Worm (Caenorhabditis elegans): ENCODE data around the gene txt-1.

Gene txt-1

ce11 chrII:101176-101575 lies 4.8 kb upstream of the txt-1 start (continued):
- no peak for TF ChIP-seq attf-5 (GFP tag; optimal IDR thresholded peaks at IDR 0.05)
- no peak for TF ChIP-seq F39B2.1 (GFP tag; IDR thresholded peaks at IDR 0.05)
- 0 out of 2 replicates have a peak, but pooled peaks have one; percentile 29 for TF ChIP-seq ceh-91 (GFP tag; IDR thresholded peaks at IDR 0.05)
- TF ChIP-seq Y79H2A.3 (GFP tag; conservative IDR thresholded peaks at IDR 0.05), result no peak
- no peak for TF ChIP-seq attf-6 (GFP tag; IDR thresholded peaks at IDR 0.05)
- 0 out of 2 replicates have a peak, but pooled peaks have one; percentile 4 for TF ChIP-seq madf-3 (GFP tag; IDR thresholded peaks at IDR 0.05)
- no peak for TF ChIP-seq mxl-1 (tag; optimal IDR thresholded peaks at IDR 0.05)
- TF ChIP-seq ceh-40 (GFP tag; IDR thresholded peaks at IDR 0.05), result no peak
- peak; percentile 30 for TF ChIP-seq hrde-1 (tag; optimal IDR thresholded peaks at IDR 0.05; ENCODE audit: borderline replicate concordance)
- no peak for TF ChIP-seq efl-1 (GFP tag; optimal IDR thresholded peaks at IDR 0.05)

ce11 chrII:104234-104633 lies 1.8 kb upstream of the txt-1 start, which contains the start of gene col-68:
Gene col-68, plus strand, starts transcription at chrII:104534.
- TF ChIP-seq attf-6 (GFP tag; IDR thresholded peaks at IDR 0.05) (no peak), C17E4.6 (GFP tag; IDR thresholded peaks at IDR 0.05) (no peak)

ce11 chrII:105327-105882 lies 584 bp upstream of the txt-1 start:
- no peak for TF ChIP-seq hrde-1 (tag; optimal IDR thresholded peaks at IDR 0.05; ENCODE audit: borderline replicate concordance)
- TF ChIP-seq egrh-3 (GFP tag; IDR thresholded peaks at IDR 0.05), result peak; percentile 62; the same call in 1 of the 2 replicates
- 0 out of 2 replicates have a peak, but pooled peaks have one; percentile 5 for TF ChIP-seq dox-1 (GFP tag; IDR thresholded peaks at IDR 0.05)
- TF ChIP-seq ztf-3 (GFP tag; optimal IDR thresholded peaks at IDR 0.05), result no peak
- TF ChIP-seq zfh-2 (GFP tag; conservative IDR thresholded peaks at IDR 0.05), result peak; percentile 71
- TF ChIP-seq K11D2.4 (GFP tag; IDR thresholded peaks at IDR 0.05), result no peak
- TF ChIP-seq hsf-1 (GFP tag; IDR thresholded peaks at IDR 0.05), result no peak
- TF ChIP-seq gei-17 (GFP tag; optimal IDR thresholded peaks at IDR 0.05), result no peak
- TF ChIP-seq F57C9.4 (tag; optimal IDR thresholded peaks at IDR 0.05), result no peak
- TF ChIP-seq rec-8 (tag; optimal IDR thresholded peaks at IDR 0.05), result peak in 1 of 2 experiments; percentile 6
- TF ChIP-seq B0019.2 (GFP tag; conservative IDR thresholded peaks at IDR 0.05), result no peak
- TF ChIP-seq nhr-179 (tag; optimal IDR thresholded peaks at IDR 0.05), result no peak
- 0 out of 2 replicates have a peak, but pooled peaks have one; percentile 8 for TF ChIP-seq ceh-91 (GFP tag; IDR thresholded peaks at IDR 0.05)
- no peak for TF ChIP-seq lag-1 (GFP tag; IDR thresholded peaks at IDR 0.05)

- TF ChIP-seq D2030.7 (GFP tag; IDR thresholded peaks at IDR 0.05), result no peak
- TF ChIP-seq hmg-20 (GFP tag; IDR thresholded peaks at IDR 0.05), result no peak
- no peak for TF ChIP-seq attf-3 (GFP tag; conservative IDR thresholded peaks at IDR 0.05)
- TF ChIP-seq gei-17 (GFP tag; optimal IDR thresholded peaks at IDR 0.05), result no peak
- no peak for TF ChIP-seq madf-10 (tag; optimal IDR thresholded peaks at IDR 0.05)
- no peak for TF ChIP-seq mes-4 (tag; optimal IDR thresholded peaks at IDR 0.05)
- no peak for TF ChIP-seq sea-2 (GFP tag; IDR thresholded peaks at IDR 0.05)
- TF ChIP-seq F57A8.1 (GFP tag; optimal IDR thresholded peaks at IDR 0.05), result no peak
- TF ChIP-seq aptf-2 (GFP tag; conservative IDR thresholded peaks at IDR 0.05), result no peak
- no peak for TF ChIP-seq Y56A3A.18 (GFP tag; IDR thresholded peaks at IDR 0.05)
- no peak for TF ChIP-seq F52B5.7 (tag; optimal IDR thresholded peaks at IDR 0.05)
- TF ChIP-seq hlh-26 (GFP tag; conservative IDR thresholded peaks at IDR 0.05), result no peak
- TF ChIP-seq chd-7 (tag; optimal IDR thresholded peaks at IDR 0.05), result no peak
- TF ChIP-seq cebp-2 (GFP tag; IDR thresholded peaks at IDR 0.05), result no peak
- TF ChIP-seq nfya-1 (tag; optimal IDR thresholded peaks at IDR 0.05; ENCODE audit: borderline replicate concordance, insufficient read depth), result no peak
- no peak for TF ChIP-seq dpl-1 (GFP tag; optimal IDR thresholded peaks at IDR 0.05)
These were observed 1.7 kb downstream of the txt-1 start for ce11 chrII:107703-108102.

All from whole organism, young adult.